Worm (Caenorhabditis elegans) whole organism, young adult: ENCODE results near the gene bus-4.
A peak's percentile ranks its signal among the peaks of the same experiment; 100 is the strongest.

Source experiments
- B0336.3 ChIP-seq: fragments of 200-800 bp; sonication (Bioruptor generic); IDR thresholded peaks from 2 replicates; pipeline ENCODE4 v1.3.6; 2022; ENCODE audit warnings: missing genetic modification characterization, missing compliant biosample characterization
- C17E4.6 ChIP-seq: fragments of 200-800 bp; sonication (Bioruptor generic); IDR thresholded peaks from 2 replicates; pipeline ENCODE4 v1.3.6; 2022; ENCODE audit warnings: missing genetic modification reagents, missing genetic modification characterization, missing compliant biosample characterization
- F23B12.7 ChIP-seq: sonication (generic microtip); optimal IDR thresholded peaks from 2 replicates; lab custom pipeline; 2017; ENCODE audit warnings: missing genetic modification characterization, mild to moderate bottlenecking, missing compliant biosample characterization, antibody characterized with exemption, moderate library complexity; ENCODE audit not compliant: insufficient read depth
- F33H1.4 ChIP-seq: fragments of 200-800 bp; sonication (Bioruptor generic); IDR thresholded peaks from 2 replicates; pipeline ENCODE4 v1.3.6; 2022; ENCODE audit warnings: missing genetic modification reagents, missing genetic modification characterization, missing compliant biosample characterization
- K11D2.4 ChIP-seq: fragments of 200-800 bp; sonication (Bioruptor generic); IDR thresholded peaks from 2 replicates; pipeline ENCODE4 v1.3.6; 2022; ENCODE audit warnings: missing genetic modification reagents, missing genetic modification characterization, missing compliant biosample characterization
- Y67H2A.10 ChIP-seq: fragments of 200-800 bp; sonication (Bioruptor generic); conservative IDR thresholded peaks from 2 replicates; pipeline ENCODE4 v1.3.6; 2022; ENCODE audit warnings: missing genetic modification reagents, missing genetic modification characterization, missing compliant biosample characterization
- Y79H2A.3 ChIP-seq: fragments of 200-800 bp; sonication (Bioruptor generic); conservative IDR thresholded peaks from 2 replicates; pipeline ENCODE4 v1.3.6; 2022; ENCODE audit warnings: missing genetic modification reagents, missing genetic modification characterization, missing compliant biosample characterization
- ama-1 ChIP-seq, 3 experiments: fragments of 150-350 bp in 1 of 3; sonication (generic microtip) in 2 of 3; optimal IDR thresholded peaks; 2 replicates each; lab custom pipeline; 2014 to 2018; ENCODE audit warnings: missing biosample characterization in 2 of 3, missing genetic modification characterization in 2 of 3, missing genetic modification reagents in 2 of 3
- aptf-3 ChIP-seq: fragments of 200-800 bp; sonication (Bioruptor generic); IDR thresholded peaks from 2 replicates; pipeline ENCODE4 v1.3.6; 2022; ENCODE audit warnings: missing genetic modification characterization, missing compliant biosample characterization
- athp-1 ChIP-seq: sonication (generic microtip); optimal IDR thresholded peaks from 2 replicates; lab custom pipeline; 2017; ENCODE audit warnings: mild to moderate bottlenecking, missing genetic modification characterization, missing compliant biosample characterization
- attf-5 ChIP-seq: fragments of 200-800 bp; sonication (Bioruptor generic); optimal IDR thresholded peaks from 2 replicates; lab custom pipeline; 2018; ENCODE audit warnings: mild to moderate bottlenecking, missing genetic modification characterization, missing compliant biosample characterization
- cebp-1 ChIP-seq, 2 experiments: fragments of 200-800 bp in 1 of 2; sonication (Bioruptor generic) in 1 of 2; sonication (generic microtip) in 1 of 2; IDR thresholded peaks in 1 of 2; optimal IDR thresholded peaks in 1 of 2; 2 replicates each; pipeline versions ENCODE4 v1.3.6 to Lab custom; 2017 to 2022; ENCODE audit warnings: missing compliant biosample characterization in 2 of 2, missing genetic modification characterization in 2 of 2, mild to moderate bottlenecking in 1 of 2, missing genetic modification reagents in 1 of 2, moderate library complexity in 1 of 2
- ceh-91 ChIP-seq: fragments of 200-800 bp; sonication (Bioruptor generic); IDR thresholded peaks from 2 replicates; pipeline ENCODE4 v1.3.6; 2022; ENCODE audit warnings: missing genetic modification reagents, missing genetic modification characterization, missing compliant biosample characterization
- dox-1 ChIP-seq: fragments of 200-800 bp; sonication (Bioruptor generic); IDR thresholded peaks from 2 replicates; pipeline ENCODE4 v1.3.6; 2022; ENCODE audit warnings: missing genetic modification reagents, missing genetic modification characterization, missing compliant biosample characterization
- dpff-1 ChIP-seq: sonication (generic microtip); optimal IDR thresholded peaks from 2 replicates; lab custom pipeline; 2017; ENCODE audit warnings: mild to moderate bottlenecking, missing genetic modification characterization, missing compliant biosample characterization
- egl-44 ChIP-seq: fragments of 200-800 bp; sonication (Bioruptor generic); IDR thresholded peaks from 2 replicates; pipeline ENCODE4 v1.3.6; 2022; ENCODE audit warnings: missing genetic modification reagents, missing genetic modification characterization, missing compliant biosample characterization
- egrh-3 ChIP-seq: fragments of 200-800 bp; sonication (Bioruptor generic); IDR thresholded peaks from 2 replicates; pipeline ENCODE4 v1.3.6; 2022; ENCODE audit warnings: missing genetic modification reagents, missing genetic modification characterization, missing compliant biosample characterization
- ekl-4 ChIP-seq: fragments of 200-800 bp; sonication (Bioruptor generic); IDR thresholded peaks from 2 replicates; pipeline ENCODE4 v1.3.6; 2022; ENCODE audit warnings: missing genetic modification reagents, missing genetic modification characterization, missing compliant biosample characterization
- hmg-1.2 ChIP-seq: fragments of 200-800 bp; sonication (Bioruptor generic); IDR thresholded peaks from 2 replicates; pipeline ENCODE4 v1.3.6; 2022; ENCODE audit warnings: missing genetic modification reagents, missing genetic modification characterization, missing compliant biosample characterization
- hmg-20 ChIP-seq: fragments of 200-800 bp; sonication (Bioruptor generic); IDR thresholded peaks from 2 replicates; pipeline ENCODE4 v1.3.6; 2022; ENCODE audit warnings: missing genetic modification reagents, missing genetic modification characterization, missing compliant biosample characterization
- hsf-1 ChIP-seq: fragments of 200-800 bp; sonication (Bioruptor generic); IDR thresholded peaks from 2 replicates; pipeline ENCODE4 v1.3.6; 2022; ENCODE audit warnings: missing genetic modification reagents, missing genetic modification characterization, missing compliant biosample characterization
- let-607 ChIP-seq, 2 experiments: fragments of 200-800 bp in 1 of 2; sonication (Bioruptor generic) in 1 of 2; sonication (generic microtip) in 1 of 2; optimal IDR thresholded peaks; 2 replicates each; lab custom pipeline; 2016 to 2018; ENCODE audit warnings: mild to moderate bottlenecking in 2 of 2, missing compliant biosample characterization in 2 of 2, missing genetic modification characterization in 2 of 2, moderate library complexity in 2 of 2, missing genotype in 1 of 2
- lin-26 ChIP-seq: fragments of 200-800 bp; sonication (Bioruptor generic); IDR thresholded peaks from 2 replicates; pipeline ENCODE4 v1.3.6; 2022; ENCODE audit warnings: missing genetic modification reagents, missing genetic modification characterization, missing compliant biosample characterization
- lin-54 ChIP-seq: fragments of 200-800 bp; sonication (Bioruptor generic); optimal IDR thresholded peaks from 2 replicates; lab custom pipeline; 2018; ENCODE audit warnings: mild to moderate bottlenecking, missing genetic modification characterization, missing compliant biosample characterization
- lsl-1 ChIP-seq: fragments of 200-800 bp; sonication (Bioruptor generic); optimal IDR thresholded peaks from 2 replicates; lab custom pipeline; 2018; ENCODE audit warnings: mild to moderate bottlenecking, missing genetic modification characterization, moderate library complexity, missing compliant biosample characterization
- madf-3 ChIP-seq: fragments of 200-800 bp; sonication (Bioruptor generic); IDR thresholded peaks from 2 replicates; pipeline ENCODE4 v1.3.6; 2022; ENCODE audit warnings: missing genetic modification reagents, missing genetic modification characterization, missing compliant biosample characterization
- madf-6 ChIP-seq: fragments of 200-800 bp; sonication (Bioruptor generic); IDR thresholded peaks from 2 replicates; pipeline ENCODE4 v1.3.6; 2022; ENCODE audit warnings: missing genetic modification reagents, missing genetic modification characterization, missing compliant biosample characterization
- madf-8 ChIP-seq: fragments of 200-800 bp; sonication (Bioruptor generic); conservative IDR thresholded peaks from 2 replicates; pipeline ENCODE4 v1.3.6; 2022; ENCODE audit warnings: missing genetic modification reagents, missing genetic modification characterization, missing compliant biosample characterization
- mcd-1 ChIP-seq: fragments of 200-800 bp; sonication (Bioruptor generic); IDR thresholded peaks from 2 replicates; pipeline ENCODE4 v1.3.6; 2022; ENCODE audit warnings: missing genetic modification reagents, missing genetic modification characterization, missing compliant biosample characterization
- nfya-1 ChIP-seq: sonication (generic microtip); optimal IDR thresholded peaks from 2 replicates; lab custom pipeline; 2017; ENCODE audit warnings: antibody characterized with exemption, missing compliant biosample characterization, missing genetic modification characterization, borderline replicate concordance; ENCODE audit not compliant: insufficient read depth
- nfyb-1 ChIP-seq: fragments of 200-800 bp; sonication (Bioruptor generic); IDR thresholded peaks from 2 replicates; pipeline ENCODE4 v1.3.6; 2022; ENCODE audit warnings: missing genetic modification reagents, missing genetic modification characterization, missing compliant biosample characterization
- nhr-120 ChIP-seq: fragments of 200-800 bp; sonication (Bioruptor generic); IDR thresholded peaks from 2 replicates; pipeline ENCODE4 v1.3.6; 2022; ENCODE audit warnings: missing genetic modification characterization, missing compliant biosample characterization
- rcor-1 ChIP-seq: fragments of 200-800 bp; sonication (Bioruptor generic); IDR thresholded peaks from 2 replicates; pipeline ENCODE4 v1.3.6; 2022; ENCODE audit warnings: missing genetic modification reagents, missing genetic modification characterization, missing compliant biosample characterization
- rec-8 ChIP-seq, 2 experiments: sonication (generic microtip); optimal IDR thresholded peaks; 2 replicates each; lab custom pipeline; 2016; ENCODE audit warnings: mild to moderate bottlenecking in 2 of 2, missing genetic modification characterization in 2 of 2, missing genetic modification reagents in 2 of 2, missing genotype in 2 of 2, missing biosample characterization in 1 of 2, missing compliant biosample characterization in 1 of 2, moderate library complexity in 1 of 2
- sea-2 ChIP-seq: fragments of 200-800 bp; sonication (Bioruptor generic); IDR thresholded peaks from 2 replicates; pipeline ENCODE4 v1.3.6; 2022; ENCODE audit warnings: missing genetic modification characterization, missing compliant biosample characterization
- snpc-4 ChIP-seq, 5 experiments: fragments of 150-350 bp in 1 of 5; sonication (generic microtip) in 4 of 5; optimal IDR thresholded peaks; 2 replicates each; lab custom pipeline; 2014 to 2018; ENCODE audit warnings: missing genetic modification characterization in 5 of 5, missing biosample characterization in 3 of 5, antibody characterized with exemption in 2 of 5, mild to moderate bottlenecking in 2 of 5, missing compliant biosample characterization in 2 of 5, missing genotype in 2 of 5, moderate library complexity in 2 of 5, missing genetic modification reagents in 1 of 5
- zim-3 ChIP-seq: sonication (generic microtip); optimal IDR thresholded peaks from 2 replicates; lab custom pipeline; 2017; ENCODE audit warnings: mild to moderate bottlenecking, missing genetic modification characterization, moderate library complexity, missing compliant biosample characterization
- ztf-18 ChIP-seq: sonication (generic microtip); optimal IDR thresholded peaks from 2 replicates; lab custom pipeline; 2016; ENCODE audit warnings: missing genotype, mild to moderate bottlenecking, missing genetic modification characterization, missing compliant biosample characterization
- ztf-25 ChIP-seq: fragments of 200-800 bp; sonication (Bioruptor generic); IDR thresholded peaks from 2 replicates; pipeline ENCODE4 v1.3.6; 2022; ENCODE audit warnings: missing genetic modification reagents, missing genetic modification characterization, missing compliant biosample characterization
- ztf-28 ChIP-seq: fragments of 200-800 bp; sonication (Bioruptor generic); IDR thresholded peaks from 2 replicates; pipeline ENCODE4 v1.3.6; 2022; ENCODE audit warnings: missing genetic modification reagents, missing genetic modification characterization, missing compliant biosample characterization
- ztf-6 ChIP-seq: fragments of 200-800 bp; sonication (Bioruptor generic); IDR thresholded peaks from 2 replicates; pipeline ENCODE4 v1.3.6; 2022; ENCODE audit warnings: missing genetic modification reagents, missing genetic modification characterization, missing compliant biosample characterization

The bus-4 gene

DNA sequence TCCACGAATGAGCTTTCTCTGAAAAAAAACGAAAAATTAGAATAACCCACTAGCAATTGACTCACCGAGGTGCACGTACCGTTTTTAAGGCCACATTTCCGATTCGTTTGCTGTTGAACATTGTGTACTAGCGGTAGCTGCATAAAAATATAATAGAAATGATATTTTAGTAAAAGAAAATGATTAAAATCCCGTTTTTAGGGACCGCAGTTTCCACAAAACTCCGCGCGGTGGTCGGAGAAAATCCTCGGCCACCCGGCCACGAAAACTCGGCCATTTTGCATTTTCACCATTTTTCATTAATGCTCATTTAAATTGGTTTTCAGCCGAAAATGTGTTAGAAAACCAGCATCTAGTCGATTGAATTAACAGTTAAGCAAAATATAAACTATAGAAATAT, 24.3 kb downstream of the bus-4 start, which contains the start of gene yars-2:
Gene yars-2 (minus strand): TSS at position 249 of the 400 bp plus-strand sequence.
- TF ChIP-seq ama-1 (optimal IDR thresholded peaks at IDR 0.05; lab: Kevin White, UChicago) (no peak), ama-1 (GFP tag; optimal IDR thresholded peaks at IDR 0.05; lab: Kevin White, UChicago) (no peak), nfya-1 (tag; lab: Kevin White, UChicago) (no peak), ztf-18 (tag; lab: Kevin White, UChicago) (no peak), K11D2.4 (0 out of 2 replicates have a peak, but pooled peaks have one; percentile 41), ztf-25 (GFP tag; lab: Robert Waterston, UW) (0 out of 2 replicates have a peak, but pooled peaks have one; percentile 15), rec-8 (tag; optimal IDR thresholded peaks at IDR 0.05; lab: Kevin White, UChicago) (peak in 1 of 2 experiments; percentile 33), dox-1 (GFP tag; lab: Robert Waterston, UW) (peak; percentile 73), madf-6 (peak; percentile 32), dpff-1 (no peak), C17E4.6 (peak; percentile 43; the same call in 1 of the 2 replicates), F23B12.7 (tag; lab: Kevin White, UChicago) (peak; percentile 15), Y67H2A.10 (GFP tag; lab: Robert Waterston, UW) (no peak), hsf-1 (GFP tag; lab: Robert Waterston, UW) (0 out of 2 replicates have a peak, but pooled peaks have one; percentile 34), snpc-4 (GFP tag; optimal IDR thresholded peaks at IDR 0.05; lab: Kevin White, UChicago) (peak; percentile 26), snpc-4 (tag; optimal IDR thresholded peaks at IDR 0.05; lab: Kevin White, UChicago) (peak in 2 of 4 experiments; percentile 13 to 32), attf-5 (GFP tag; lab: Kevin White, UChicago) (peak; percentile 25), ztf-6 (GFP tag; lab: Robert Waterston, UW) (0 out of 2 replicates have a peak, but pooled peaks have one; percentile 41), lin-54 (GFP tag; lab: Kevin White, UChicago) (peak; percentile 23), Y79H2A.3 (no peak), B0336.3 (GFP tag; lab: Robert Waterston, UW) (0 out of 2 replicates have a peak, but pooled peaks have one; percentile 9), athp-1 (tag; lab: Kevin White, UChicago) (peak; percentile 54), madf-3 (GFP tag; lab: Robert Waterston, UW) (no peak), hmg-1.2 (peak; percentile 35; the same call in 1 of the 2 replicates), zim-3 (tag; lab: Kevin White, UChicago) (no peak), let-607 (tag; optimal IDR thresholded peaks at IDR 0.05; lab: Kevin White, UChicago) (peak in 1 of 2 experiments; percentile 13), lsl-1 (GFP tag; lab: Kevin White, UChicago) (peak; percentile 27)

ce11 chrIV:4715785-4716184, 27.7 kb downstream of the bus-4 start, which contains the start of gene miro-1:
TSS of gene miro-1 (minus strand) at chrIV:4715807.
- peak; percentile 76 for TF ChIP-seq mcd-1 (GFP tag; lab: Robert Waterston, UW)
- TF ChIP-seq hmg-1.2, result peak; percentile 33; the same call in 1 of the 2 replicates

- TF ChIP-seq nfyb-1 (GFP tag; lab: Robert Waterston, UW) (peak; percentile 98), lin-26 (GFP tag; lab: Robert Waterston, UW) (peak; percentile 70; the same call in 1 of the 2 replicates), egl-44 (peak; percentile 88), aptf-3 (GFP tag; lab: Robert Waterston, UW) (0 out of 2 replicates have a peak, but pooled peaks have one; percentile 17), egrh-3 (GFP tag; lab: Robert Waterston, UW) (peak; percentile 63), sea-2 (GFP tag; lab: Robert Waterston, UW) (peak; percentile 78; the same call in 1 of the 2 replicates), C17E4.6 (peak; percentile 80), F33H1.4 (GFP tag; lab: Robert Waterston, UW) (peak; percentile 83), madf-8 (GFP tag; lab: Robert Waterston, UW) (peak; percentile 42; the same call in 1 of the 2 replicates), lin-54 (GFP tag; lab: Kevin White, UChicago) (peak; percentile 67), ztf-6 (GFP tag; lab: Robert Waterston, UW) (peak; percentile 86), cebp-1 (GFP tag; IDR thresholded peaks at IDR 0.05; lab: Robert Waterston, UW) (peak; percentile 91), cebp-1 (tag; optimal IDR thresholded peaks at IDR 0.05; lab: Kevin White, UChicago) (peak; percentile 53), hmg-1.2 (peak; percentile 98), ceh-91 (peak; percentile 90), rcor-1 (GFP tag; lab: Robert Waterston, UW) (peak; percentile 89), mcd-1 (GFP tag; lab: Robert Waterston, UW) (peak; percentile 99), nhr-120 (GFP tag; lab: Robert Waterston, UW) (0 out of 2 replicates have a peak, but pooled peaks have one; percentile 78), ekl-4 (GFP tag; lab: Robert Waterston, UW) (peak; percentile 89), hmg-20 (peak; percentile 66; the same call in 1 of the 2 replicates), ztf-28 (GFP tag; lab: Robert Waterston, UW) (peak; percentile 86), lsl-1 (GFP tag; lab: Kevin White, UChicago) (peak; percentile 12)
These were observed 32.5 kb downstream of the bus-4 start for ce11 chrIV:4720522-4720921.
